Fruit fly (Drosophila melanogaster): ENCODE measurements around the gene CG17328.

The CG17328 gene

DNA sequence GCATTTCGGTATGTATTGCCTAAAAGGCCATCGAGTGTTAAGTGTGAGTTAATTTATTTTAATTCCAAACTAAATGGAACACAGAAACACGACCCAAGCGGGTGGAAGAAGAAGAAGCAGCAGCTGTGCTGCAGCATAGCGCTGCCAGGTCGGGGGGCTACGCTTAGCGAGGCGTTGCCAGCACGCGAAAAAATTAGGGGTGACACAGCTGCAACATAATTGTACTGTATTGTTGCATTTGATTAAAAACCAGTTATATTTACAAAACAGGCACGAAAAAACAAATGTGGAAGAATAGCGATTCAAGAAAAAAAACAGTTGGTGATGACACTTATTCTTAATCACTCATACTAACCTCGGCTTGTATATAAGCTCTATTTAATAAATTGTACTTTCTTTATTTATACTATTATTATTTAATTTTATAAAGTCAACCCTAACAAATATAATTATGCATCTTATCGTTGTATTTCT lies 50.5 kb downstream of the CG17328 start (continued):
- TF ChIP-seq Doc2 (GFP tag; IDR thresholded peaks at IDR 0.05) = no peak
- TF ChIP-seq CG12104 (GFP tag; optimal IDR thresholded peaks at IDR 0.05) = no peak
- peak; percentile 20 for TF ChIP-seq ac (GFP tag; optimal IDR thresholded peaks at IDR 0.05)
- TF ChIP-seq seq (GFP tag; IDR thresholded peaks at IDR 0.05) = peak; percentile 80
- peak; percentile 68 for TF ChIP-seq CG13287 (GFP tag; IDR thresholded peaks at IDR 0.05; ENCODE audit: partially characterized antibody)
- peak; percentile 59 for TF ChIP-seq CG15696 (tag; optimal IDR thresholded peaks at IDR 0.05)
- peak; percentile 33 for TF ChIP-seq CG33557 (GFP tag; optimal IDR thresholded peaks at IDR 0.05)
- TF ChIP-seq CHES-1-like (GFP tag; optimal IDR thresholded peaks at IDR 0.05) = peak; percentile 40
- no peak for TF ChIP-seq oc (tag; optimal IDR thresholded peaks at IDR 0.05)
- TF ChIP-seq CG11560 (tag; IDR thresholded peaks at IDR 0.05) = peak; percentile 49; the same call in 1 of the 3 replicates
- TF ChIP-seq CG30020 (tag; optimal IDR thresholded peaks at IDR 0.05) = peak; percentile 42
- no peak; the same call in 1 of the 2 replicates for TF ChIP-seq CG14441 (GFP tag; IDR thresholded peaks at IDR 0.05)
- TF ChIP-seq HLH54F (GFP tag; optimal IDR thresholded peaks at IDR 0.05) = peak; percentile 69
- no peak for TF ChIP-seq tll (GFP tag; optimal IDR thresholded peaks at IDR 0.05)
- no peak for TF ChIP-seq Neu2 (GFP tag; optimal IDR thresholded peaks at IDR 0.05; ENCODE audit: borderline replicate concordance)
- peak; percentile 58 for TF ChIP-seq MESR4 (GFP tag; optimal IDR thresholded peaks at IDR 0.05)
- no peak for TF ChIP-seq disco-r (GFP tag; optimal IDR thresholded peaks at IDR 0.05)
- TF ChIP-seq Xrp1 (GFP tag; IDR thresholded peaks at IDR 0.05) = peak; percentile 64
- no peak for TF ChIP-seq CG1792 (GFP tag; optimal IDR thresholded peaks at IDR 0.05)
- no peak for TF ChIP-seq Elba2 (GFP tag; optimal IDR thresholded peaks at IDR 0.05)
- peak; percentile 98 for TF ChIP-seq CG17385 (GFP tag; optimal IDR thresholded peaks at IDR 0.05)
- TF ChIP-seq Dad (GFP tag; optimal IDR thresholded peaks at IDR 0.05) = peak; percentile 5
- TF ChIP-seq chif (GFP tag; optimal IDR thresholded peaks at IDR 0.05) = peak; percentile 76 to 83
- peak; percentile 80 for TF ChIP-seq CG13775 (GFP tag; optimal IDR thresholded peaks at IDR 0.05)
- TF ChIP-seq ERR (GFP tag; optimal IDR thresholded peaks at IDR 0.05) = no peak
- TF ChIP-seq Scr (GFP tag; IDR thresholded peaks at IDR 0.05; ENCODE audit: partially characterized antibody) = 0 out of 2 replicates have a peak, but pooled peaks have one; percentile 57
- TF ChIP-seq ci (GFP tag; IDR thresholded peaks at IDR 0.05) = peak; percentile 75
- no peak for TF ChIP-seq CG9797 (GFP tag; optimal IDR thresholded peaks at IDR 0.05)
- no peak for TF ChIP-seq sd (tag; optimal IDR thresholded peaks at IDR 0.05)
- TF ChIP-seq zfh2 (GFP tag; optimal IDR thresholded peaks at IDR 0.05) = peak; percentile 77
- TF ChIP-seq twi (tag; optimal IDR thresholded peaks at IDR 0.05) = no peak
- TF ChIP-seq CG10543 (GFP tag; optimal IDR thresholded peaks at IDR 0.05) = no peak
- TF ChIP-seq CG10267 (tag; optimal IDR thresholded peaks at IDR 0.05) = peak; percentile 32
- no peak for TF ChIP-seq dati (GFP tag; IDR thresholded peaks at IDR 0.05)
- peak; percentile 54 for TF ChIP-seq bab2 (GFP tag; optimal IDR thresholded peaks at IDR 0.05)
- TF ChIP-seq CG10959 (GFP tag; IDR thresholded peaks at IDR 0.05) = no peak; the same call in 1 of the 2 replicates
- no peak for TF ChIP-seq CG11504 (tag; optimal IDR thresholded peaks at IDR 0.05)
- TF ChIP-seq CG34422 (GFP tag; IDR thresholded peaks at IDR 0.05) = peak; percentile 82
- TF ChIP-seq Pdp1 (GFP tag; optimal IDR thresholded peaks at IDR 0.05) = peak; percentile 14 to 61
- TF ChIP-seq CG8765 (GFP tag; IDR thresholded peaks at IDR 0.05) = 0 out of 2 replicates have a peak, but pooled peaks have one; percentile 50
- TF ChIP-seq rib (GFP tag; IDR thresholded peaks at IDR 0.05) = peak; percentile 41; the same call in 1 of the 2 replicates
- peak; percentile 35; the same call in 1 of the 2 replicates for TF ChIP-seq Adf1 (GFP tag; IDR thresholded peaks at IDR 0.05)
- TF ChIP-seq slp2 (GFP tag; optimal IDR thresholded peaks at IDR 0.05) = peak; percentile 25
- no peak for TF ChIP-seq Stat92E (GFP tag; optimal IDR thresholded peaks at IDR 0.05)
- TF ChIP-seq ewg (GFP tag; optimal IDR thresholded peaks at IDR 0.05) = peak; percentile 49
- peak; percentile 28 for TF ChIP-seq CG4328 (GFP tag; optimal IDR thresholded peaks at IDR 0.05)
- TF ChIP-seq Poxn (GFP tag; IDR thresholded peaks at IDR 0.05) = no peak
- peak; percentile 72 for TF ChIP-seq amos (GFP tag; IDR thresholded peaks at IDR 0.05; ENCODE audit: partially characterized antibody)
- TF ChIP-seq Six4 (GFP tag; optimal IDR thresholded peaks at IDR 0.05) = no peak
- peak in 1 of 2 experiments; percentile 4 for TF ChIP-seq insv (GFP tag; optimal IDR thresholded peaks at IDR 0.05)

Measured in whole organism, embryonic.